Worm (Caenorhabditis elegans) whole organism, L4 larva: Measurements from ENCODE around the gene F07A11.1.

ENCODE experiments used
- ama-1 ChIP-seq: fragments of 150-350 bp; optimal IDR thresholded peaks from 2 replicates; lab custom pipeline; 2014; ENCODE audit warnings: inconsistent platforms, mixed read lengths
- ceh-32 ChIP-seq: sonication (generic microtip); optimal IDR thresholded peaks from 2 replicates; lab custom pipeline; 2016; ENCODE audit warnings: mild to moderate bottlenecking, missing genetic modification characterization, missing compliant biosample characterization; ENCODE audit not compliant: poor library complexity
- ceh-82 ChIP-seq: sonication (generic microtip); optimal IDR thresholded peaks from 2 replicates; lab custom pipeline; 2017; ENCODE audit warnings: missing biosample characterization, missing genetic modification characterization
- egl-27 ChIP-seq: sonication (generic microtip); optimal IDR thresholded peaks from 3 replicates; lab custom pipeline; 2017; ENCODE audit warnings: missing biosample characterization, missing genetic modification reagents, missing genetic modification characterization

ce11 chrII:11538741-11539140, 53.2 kb downstream of the F07A11.1 start, which contains the start of gene Y62F5A.9:
- TF ChIP-seq egl-27 (tag; lab: Kevin White, UChicago), result no peak
- TF ChIP-seq ceh-32 (tag; lab: Kevin White, UChicago), result no peak
- TF ChIP-seq ceh-82, result no peak
- no peak for TF ChIP-seq ama-1
